Fruit fly (Drosophila melanogaster) whole organism, adult: ENCODE results near the gene Nrd1.

ENCODE experiments used
- CG11617 ChIP-seq: fragments of 200-800 bp; sonication (Bioruptor generic); optimal IDR thresholded peaks from 2 replicates; lab custom pipeline; 2017; ENCODE audit warnings: mild to moderate bottlenecking, missing biosample characterization, missing genetic modification reagents, missing genetic modification characterization
- CG12768 ChIP-seq: fragments of 200-800 bp; sonication (Bioruptor generic); optimal IDR thresholded peaks from 2 replicates; lab custom pipeline; 2017; ENCODE audit warnings: missing biosample characterization, missing genetic modification characterization, mild to moderate bottlenecking, moderate library complexity, missing genetic modification reagents
- CG14711 ChIP-seq: fragments of 200-800 bp; sonication (Bioruptor generic); optimal IDR thresholded peaks from 2 replicates; lab custom pipeline; 2018; ENCODE audit warnings: missing biosample characterization, mild to moderate bottlenecking, missing genetic modification characterization, moderate library complexity
- CG1620 ChIP-seq: fragments of 200-800 bp; sonication (Bioruptor generic); optimal IDR thresholded peaks from 2 replicates; lab custom pipeline; 2016; ENCODE audit warnings: missing biosample characterization, missing genetic modification characterization
- CG33017 ChIP-seq: fragments of 200-800 bp; sonication (Bioruptor generic); optimal IDR thresholded peaks from 2 replicates; lab custom pipeline; 2018; ENCODE audit warnings: missing biosample characterization, mild to moderate bottlenecking, missing genetic modification characterization, moderate library complexity
- CG5204 ChIP-seq: fragments of 200-800 bp; sonication (Bioruptor generic); optimal IDR thresholded peaks from 2 replicates; lab custom pipeline; 2016; ENCODE audit warnings: missing biosample characterization, missing genetic modification characterization
- CG7045 ChIP-seq: fragments of 200-800 bp; sonication (Bioruptor generic); optimal IDR thresholded peaks from 2 replicates; lab custom pipeline; 2017; ENCODE audit warnings: missing biosample characterization, mild to moderate bottlenecking, missing genetic modification characterization
- CG7101 ChIP-seq: fragments of 200-800 bp; sonication (Bioruptor generic); optimal IDR thresholded peaks from 2 replicates; lab custom pipeline; 2018; ENCODE audit warnings: missing biosample characterization, mild to moderate bottlenecking, missing genetic modification characterization, moderate library complexity
- Clk ChIP-seq: fragments of 200-800 bp; sonication (Bioruptor generic); optimal IDR thresholded peaks from 2 replicates; lab custom pipeline; 2017; ENCODE audit warnings: missing biosample characterization, missing genetic modification characterization
- Crg-1 ChIP-seq: fragments of 200-800 bp; sonication (Bioruptor generic); optimal IDR thresholded peaks from 2 replicates; lab custom pipeline; 2016; ENCODE audit warnings: missing biosample characterization, missing genetic modification characterization
- Hr96 ChIP-seq: fragments of 200-800 bp; sonication (Bioruptor generic); optimal IDR thresholded peaks from 2 replicates; lab custom pipeline; 2016; ENCODE audit warnings: missing biosample characterization, missing genetic modification characterization
- Mnt ChIP-seq: fragments of 200-800 bp; sonication (Bioruptor generic); optimal IDR thresholded peaks from 2 replicates; lab custom pipeline; 2016; ENCODE audit warnings: missing biosample characterization, mild to moderate bottlenecking, missing genetic modification characterization
- bab1 ChIP-seq: fragments of 200-800 bp; sonication (Bioruptor generic); optimal IDR thresholded peaks from 3 replicates; lab custom pipeline; 2019; ENCODE audit warnings: missing biosample characterization, mild to moderate bottlenecking, missing genetic modification characterization, moderate library complexity
- cic ChIP-seq: fragments of 200-800 bp; sonication (Bioruptor generic); optimal IDR thresholded peaks from 2 replicates; lab custom pipeline; 2017; ENCODE audit warnings: missing biosample characterization, mild to moderate bottlenecking, missing genetic modification characterization, moderate library complexity
- cnc ChIP-seq, 2 experiments: fragments of >200 bp; optimal IDR thresholded peaks; 2 replicates each; lab custom pipeline; 2017
- kay ChIP-seq: fragments of 200-800 bp; sonication (Bioruptor generic); peaks from one replicate; lab custom pipeline; 2016; ENCODE audit warnings: missing biosample characterization, missing genetic modification characterization, borderline replicate concordance
- ovo ChIP-seq: fragments of 200-800 bp; sonication (Bioruptor generic); optimal IDR thresholded peaks from 2 replicates; lab custom pipeline; 2016; ENCODE audit warnings: missing biosample characterization, missing genetic modification characterization
- pad ChIP-seq: fragments of 200-800 bp; sonication (Bioruptor generic); optimal IDR thresholded peaks from 3 replicates; lab custom pipeline; 2017; ENCODE audit warnings: missing biosample characterization, missing genetic modification characterization, mild to moderate bottlenecking, moderate library complexity, missing genetic modification reagents
- tj ChIP-seq: fragments of 200-800 bp; sonication (Bioruptor generic); optimal IDR thresholded peaks from 3 replicates; lab custom pipeline; 2017; ENCODE audit warnings: missing biosample characterization, mild to moderate bottlenecking, missing genetic modification characterization, moderate library complexity
- toe ChIP-seq: fragments of 200-800 bp; sonication (Bioruptor generic); optimal IDR thresholded peaks from 2 replicates; lab custom pipeline; 2016; ENCODE audit warnings: missing biosample characterization, missing genetic modification characterization

The Nrd1 gene

DNA sequence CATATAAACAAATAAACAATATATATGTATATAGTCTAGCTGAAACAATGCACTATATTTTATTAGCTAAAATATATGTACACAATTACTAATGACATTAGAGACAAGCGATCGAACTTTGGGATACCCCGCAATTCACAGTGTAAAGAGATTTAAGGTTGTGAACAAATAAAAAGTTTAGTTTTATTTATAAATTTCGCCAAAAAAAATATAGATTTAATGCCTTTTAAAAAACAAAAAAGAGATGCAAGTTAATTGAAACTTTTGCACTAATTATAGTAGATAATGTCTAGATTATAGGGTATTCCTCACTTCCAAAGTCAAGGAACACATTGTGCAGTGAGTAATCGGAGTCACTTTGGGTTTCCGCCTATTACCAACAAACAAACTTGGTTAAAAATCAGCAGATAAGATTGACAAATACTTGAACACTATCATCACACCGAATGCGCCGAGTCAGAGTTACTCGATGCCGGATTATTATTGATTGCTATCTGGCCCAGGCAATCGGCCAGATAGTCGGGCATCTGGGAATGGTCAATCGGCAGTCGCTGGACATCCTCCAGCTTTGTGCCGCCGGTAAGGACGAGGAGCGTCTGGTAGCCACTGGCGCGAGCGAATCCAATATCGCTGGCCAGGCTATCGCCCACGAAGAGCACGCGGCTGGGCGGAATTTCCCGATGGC lies 6.6 kb upstream of the Nrd1 start:
- TF ChIP-seq CG7101 (tag; lab: Kevin White, UChicago): peak; percentile 35
- no peak for TF ChIP-seq kay
- TF ChIP-seq Crg-1: no peak
- TF ChIP-seq toe: no peak
- no peak for TF ChIP-seq CG5204 (GFP tag; lab: Kevin White, UChicago)
- no peak for TF ChIP-seq CG1620
- no peak for TF ChIP-seq bab1 (GFP tag; lab: Kevin White, UChicago)
- TF ChIP-seq CG11617 (GFP tag; lab: Kevin White, UChicago): peak; percentile 3

DNA sequence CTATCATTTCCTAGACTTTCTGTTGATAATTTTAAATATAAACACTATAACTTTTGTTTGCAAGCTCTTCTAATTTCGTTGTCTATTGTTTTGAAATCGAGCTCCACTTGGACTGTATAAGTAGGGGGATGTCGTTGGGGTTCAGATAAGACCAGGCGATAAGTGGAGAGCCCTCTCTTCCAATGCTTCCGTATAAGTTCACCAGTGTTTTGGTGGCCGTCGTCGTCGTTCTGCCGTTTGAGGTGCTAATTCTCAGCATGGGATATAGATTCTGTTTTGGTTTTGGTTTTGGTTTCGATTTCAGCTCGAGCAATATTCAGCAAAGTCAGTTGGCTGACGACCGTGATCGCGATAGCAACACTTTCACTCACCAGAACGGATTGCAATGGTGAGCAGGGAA lies 4.4 kb upstream of the Nrd1 start, which contains the start of gene CG15739:
TSS of gene CG15739 (plus strand) at position 204 of the 400 bp plus-strand sequence.
- no peak for TF ChIP-seq cnc (optimal IDR thresholded peaks at IDR 0.05; lab: Kevin White, UChicago)
- peak; percentile 9 for TF ChIP-seq cic (GFP tag; lab: Kevin White, UChicago)
- TF ChIP-seq pad: peak; percentile 95
- TF ChIP-seq CG5204 (GFP tag; lab: Kevin White, UChicago): no peak
- peak; percentile 17 for TF ChIP-seq Mnt (GFP tag; lab: Kevin White, UChicago)

DNA sequence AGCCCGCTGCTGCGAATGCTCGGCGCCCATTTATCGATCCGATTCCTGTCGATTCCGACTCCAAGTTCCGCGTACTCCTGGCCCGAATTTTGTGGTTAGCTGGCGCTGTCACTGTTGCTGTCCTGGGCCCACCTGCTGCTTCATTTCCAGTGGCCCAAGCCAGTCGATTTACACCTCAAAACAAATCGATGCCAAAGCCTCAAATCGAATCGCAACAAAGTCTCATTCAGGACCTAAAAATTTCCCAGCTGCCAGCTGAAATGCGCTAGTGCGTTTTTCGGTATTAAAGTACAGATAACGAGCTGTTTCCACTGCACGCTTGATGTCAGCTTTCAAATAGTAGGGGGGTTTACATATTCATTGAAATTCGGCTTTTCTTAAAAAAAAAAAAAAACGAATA lies 3.8 kb upstream of the Nrd1 start, which contains the start of gene BORCS5:
TSS of gene BORCS5 (minus strand) at position 263 of the 400 bp plus-strand sequence.
- no peak for TF ChIP-seq Crg-1
- peak; percentile 18 for TF ChIP-seq CG1620
- no peak for TF ChIP-seq CG11617 (GFP tag; lab: Kevin White, UChicago)

DNA sequence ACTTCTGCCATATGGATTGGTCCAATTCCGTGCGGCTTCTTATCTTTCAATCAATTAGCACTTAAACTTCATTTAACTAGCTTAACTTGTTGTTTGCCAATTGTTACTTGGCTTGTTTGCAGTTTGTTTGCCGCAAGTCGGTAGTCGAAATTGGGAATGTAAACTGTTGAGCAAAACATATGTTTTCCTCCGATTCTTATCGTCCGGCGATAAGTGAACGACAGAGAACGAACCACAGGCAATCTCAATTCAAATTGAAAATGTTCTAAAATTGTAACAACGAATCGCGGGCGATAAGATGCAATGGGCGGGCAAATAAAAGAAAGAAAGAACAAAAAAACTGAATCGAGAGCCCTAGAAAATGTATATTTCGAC lies 10.3 kb downstream of the Nrd1 start:
- TF ChIP-seq cic (GFP tag; lab: Kevin White, UChicago): no peak
- no peak for TF ChIP-seq CG14711
- TF ChIP-seq bab1 (GFP tag; lab: Kevin White, UChicago): no peak
- TF ChIP-seq kay: no peak
- TF ChIP-seq pad: no peak
- TF ChIP-seq Hr96: no peak
- TF ChIP-seq CG12768 (GFP tag; lab: Kevin White, UChicago): no peak
- no peak for TF ChIP-seq CG5204 (GFP tag; lab: Kevin White, UChicago)
- TF ChIP-seq CG7045 (GFP tag; lab: Kevin White, UChicago): no peak
- no peak for TF ChIP-seq CG11617 (GFP tag; lab: Kevin White, UChicago)
- no peak for TF ChIP-seq tj (GFP tag; lab: Kevin White, UChicago)
- no peak for TF ChIP-seq cnc (optimal IDR thresholded peaks at IDR 0.05; lab: Kevin White, UChicago)
- no peak for TF ChIP-seq toe
- TF ChIP-seq ovo (GFP tag; lab: Kevin White, UChicago): no peak
- no peak for TF ChIP-seq CG33017
- no peak for TF ChIP-seq Mnt (GFP tag; lab: Kevin White, UChicago)

DNA sequence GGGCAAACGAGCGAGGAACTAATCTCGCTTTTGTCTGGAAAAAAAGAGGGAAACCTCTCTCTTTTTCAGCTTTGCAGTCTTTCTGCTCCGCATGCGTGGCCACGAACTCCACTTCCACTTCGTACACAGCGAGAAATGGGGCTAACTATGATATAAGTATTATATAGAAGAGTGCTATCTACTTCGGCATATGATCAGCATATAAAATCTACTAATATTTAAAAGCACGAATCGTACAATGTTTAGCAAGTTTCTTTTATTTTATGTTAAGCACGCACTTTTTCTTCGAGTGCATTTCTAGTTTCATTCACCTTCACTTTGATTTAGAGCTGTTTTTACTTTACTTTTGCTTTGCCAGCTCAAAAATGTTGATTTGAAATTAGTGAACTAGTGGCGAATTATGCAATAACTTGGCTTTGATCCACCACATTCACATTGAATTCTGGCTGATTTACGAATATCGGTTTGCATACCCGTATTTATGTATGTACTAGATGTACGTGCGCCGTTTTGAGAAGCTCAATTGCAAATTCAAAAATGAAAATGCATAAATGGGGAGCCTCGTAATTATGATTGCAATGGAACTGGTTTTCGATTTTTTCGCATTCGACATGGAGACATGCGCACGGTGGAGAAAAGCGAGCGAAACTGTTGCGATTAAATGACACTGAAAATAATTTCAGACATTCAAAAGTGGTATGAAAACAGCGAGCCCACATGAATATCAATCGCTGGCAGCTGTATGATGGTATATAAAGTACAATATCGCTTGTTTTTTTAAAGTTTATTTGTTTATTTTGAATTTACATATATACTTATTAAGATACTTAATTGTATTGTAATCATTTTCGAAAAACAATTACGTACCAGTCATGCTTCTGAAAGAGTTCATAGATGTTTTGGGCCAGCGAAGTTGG lies 10.9 kb downstream of the Nrd1 start:
- TF ChIP-seq CG7101 (tag; lab: Kevin White, UChicago) (peak; percentile 48), CG12768 (GFP tag; lab: Kevin White, UChicago) (no peak), tj (GFP tag; lab: Kevin White, UChicago) (peak; percentile 19), Hr96 (no peak), cnc (optimal IDR thresholded peaks at IDR 0.05; lab: Kevin White, UChicago) (no peak), pad (no peak), kay (no peak), ovo (GFP tag; lab: Kevin White, UChicago) (no peak), CG1620 (peak; percentile 29), CG33017 (no peak), CG11617 (GFP tag; lab: Kevin White, UChicago) (peak; percentile 36), Clk (GFP tag; lab: Kevin White, UChicago) (no peak), toe (no peak), CG7045 (GFP tag; lab: Kevin White, UChicago) (no peak), Crg-1 (peak; percentile 3), bab1 (GFP tag; lab: Kevin White, UChicago) (peak; percentile 97), Mnt (GFP tag; lab: Kevin White, UChicago) (peak; percentile 11), cic (GFP tag; lab: Kevin White, UChicago) (no peak), CG14711 (peak; percentile 70)

DNA sequence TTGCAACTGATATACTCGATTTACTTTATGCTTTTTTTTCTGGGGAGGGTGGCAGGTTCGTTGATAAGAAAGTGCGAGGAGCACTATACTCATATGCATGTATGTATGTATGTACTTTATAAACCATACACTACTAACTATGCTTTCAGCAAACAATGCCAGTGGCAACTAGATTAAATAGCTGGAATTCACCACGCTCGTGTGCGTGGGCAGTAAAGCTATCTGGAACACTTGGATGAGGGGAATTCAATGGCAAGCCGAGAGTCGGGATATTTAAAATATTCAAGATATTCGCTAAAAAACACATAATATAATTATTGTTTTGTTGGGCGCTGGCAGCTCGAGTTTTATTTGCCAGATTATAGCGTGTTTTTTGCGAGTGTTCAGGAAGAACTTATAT lies 11.8 kb downstream of the Nrd1 start:
- TF ChIP-seq Clk (GFP tag; lab: Kevin White, UChicago): no peak
- TF ChIP-seq Hr96: no peak
- no peak for TF ChIP-seq cnc (optimal IDR thresholded peaks at IDR 0.05; lab: Kevin White, UChicago)
- TF ChIP-seq pad: no peak
- TF ChIP-seq Crg-1: no peak
- no peak for TF ChIP-seq CG14711
- TF ChIP-seq CG1620: no peak
- TF ChIP-seq Mnt (GFP tag; lab: Kevin White, UChicago): no peak
- TF ChIP-seq toe: no peak
- no peak for TF ChIP-seq CG11617 (GFP tag; lab: Kevin White, UChicago)
- no peak for TF ChIP-seq CG5204 (GFP tag; lab: Kevin White, UChicago)
